Worm (Caenorhabditis elegans): ENCODE data around the gene nspc-7.

ce11 chrX:8500922-8501321, 40.7 kb upstream of the nspc-7 start, which contains the start of gene grd-4:
- TF ChIP-seq T22C8.4 (GFP tag; IDR thresholded peaks at IDR 0.05): no peak
- no peak for TF ChIP-seq med-1 (GFP tag; optimal IDR thresholded peaks at IDR 0.05; ENCODE audit: insufficient read depth)
- TF ChIP-seq tab-1 (GFP tag; IDR thresholded peaks at IDR 0.05): no peak
- no peak for TF ChIP-seq flt-1 (GFP tag; IDR thresholded peaks at IDR 0.05)
- TF ChIP-seq cog-1 (tag; optimal IDR thresholded peaks at IDR 0.05): no peak
